Fruit fly (Drosophila melanogaster) whole organism, prepupa: Measurements from ENCODE around the gene kibra.

Experiments
- Blimp-1 ChIP-seq: fragments of 200-800 bp; sonication (Bioruptor generic); optimal IDR thresholded peaks from 3 replicates; lab custom pipeline; 2017; ENCODE audit warnings: missing biosample characterization, missing genetic modification characterization, mild to moderate bottlenecking, moderate library complexity, missing genetic modification reagents
- CG10631 ChIP-seq: fragments of 200-800 bp; sonication (Bioruptor generic); optimal IDR thresholded peaks from 2 replicates; lab custom pipeline; 2016; ENCODE audit warnings: missing biosample characterization, missing genetic modification characterization
- CG10669 ChIP-seq: fragments of 200-800 bp; sonication (Bioruptor generic); optimal IDR thresholded peaks from 3 replicates; lab custom pipeline; 2018; ENCODE audit warnings: missing biosample characterization, mild to moderate bottlenecking, missing genetic modification characterization, moderate library complexity
- CG11294 ChIP-seq: fragments of 200-800 bp; sonication (Bioruptor generic); IDR thresholded peaks from 2 replicates; pipeline ENCODE4 v1.3.6; 2022; ENCODE audit warnings: missing biosample characterization, missing genetic modification characterization
- CG11762 ChIP-seq: fragments of 200-800 bp; sonication (Bioruptor generic); optimal IDR thresholded peaks from 3 replicates; lab custom pipeline; 2016; ENCODE audit warnings: missing biosample characterization, missing genetic modification characterization; ENCODE audit not compliant: insufficient read depth
- CG11902 ChIP-seq: fragments of 200-800 bp; sonication (Bioruptor generic); optimal IDR thresholded peaks from 3 replicates; lab custom pipeline; 2016; ENCODE audit warnings: missing biosample characterization, missing genetic modification characterization
- CG1621 ChIP-seq: fragments of 200-800 bp; sonication (Bioruptor generic); optimal IDR thresholded peaks from 3 replicates; lab custom pipeline; 2018; ENCODE audit warnings: missing biosample characterization, mild to moderate bottlenecking, missing genetic modification characterization
- CG16779 ChIP-seq: fragments of 200-800 bp; sonication (Bioruptor generic); optimal IDR thresholded peaks from 3 replicates; lab custom pipeline; 2017; ENCODE audit warnings: missing biosample characterization, mild to moderate bottlenecking, missing genetic modification characterization
- CG3032 ChIP-seq: fragments of 200-800 bp; optimal IDR thresholded peaks from 2 replicates; lab custom pipeline; 2019; ENCODE audit warnings: missing biosample characterization, mild to moderate bottlenecking, missing genetic modification characterization, moderate library complexity
- CG31627 ChIP-seq: fragments of 200-800 bp; sonication (Bioruptor generic); optimal IDR thresholded peaks from 3 replicates; lab custom pipeline; 2016; ENCODE audit warnings: missing biosample characterization, missing genetic modification characterization
- CG32006 ChIP-seq: fragments of 200-800 bp; sonication (Bioruptor generic); optimal IDR thresholded peaks from 3 replicates; lab custom pipeline; 2017; ENCODE audit warnings: missing biosample characterization, mild to moderate bottlenecking, missing genetic modification characterization
- CG34406 ChIP-seq: fragments of 200-800 bp; sonication (Bioruptor generic); optimal IDR thresholded peaks from 3 replicates; lab custom pipeline; 2016; ENCODE audit warnings: missing biosample characterization, missing genetic modification characterization
- CG3919 ChIP-seq: fragments of 200-800 bp; sonication (Bioruptor generic); optimal IDR thresholded peaks from 3 replicates; lab custom pipeline; 2016; ENCODE audit warnings: missing biosample characterization, missing genetic modification characterization
- CG4318 ChIP-seq: fragments of 200-800 bp; sonication (Bioruptor generic); optimal IDR thresholded peaks from 3 replicates; lab custom pipeline; 2017; ENCODE audit warnings: missing biosample characterization, mild to moderate bottlenecking, missing genetic modification characterization
- CG6163 ChIP-seq: fragments of 200-800 bp; sonication (Bioruptor generic); IDR thresholded peaks from 3 replicates; pipeline ENCODE4 v1.3.6; 2022; ENCODE audit warnings: missing biosample characterization, missing genetic modification characterization
- CG6276 ChIP-seq: fragments of 200-800 bp; sonication (Bioruptor generic); optimal IDR thresholded peaks from 2 replicates; lab custom pipeline; 2017; ENCODE audit warnings: missing biosample characterization, mild to moderate bottlenecking, missing genetic modification characterization
- CG6792 ChIP-seq: fragments of 200-800 bp; sonication (Bioruptor generic); optimal IDR thresholded peaks from 3 replicates; lab custom pipeline; 2016; ENCODE audit warnings: missing biosample characterization, missing genetic modification characterization
- CG6808 ChIP-seq: fragments of 200-800 bp; sonication (Bioruptor generic); optimal IDR thresholded peaks from 3 replicates; lab custom pipeline; 2017; ENCODE audit warnings: missing biosample characterization, missing genetic modification characterization, mild to moderate bottlenecking, moderate library complexity, missing genetic modification reagents
- CG7368 ChIP-seq: fragments of 200-800 bp; sonication (Bioruptor generic); optimal IDR thresholded peaks from 3 replicates; lab custom pipeline; 2016; ENCODE audit warnings: missing biosample characterization, missing genetic modification characterization
- CG8319 ChIP-seq: fragments of 200-800 bp; sonication (Bioruptor generic); optimal IDR thresholded peaks from 3 replicates; lab custom pipeline; 2016; ENCODE audit warnings: missing biosample characterization, missing genetic modification characterization
- CG8632 ChIP-seq: fragments of 200-800 bp; sonication (Bioruptor generic); optimal IDR thresholded peaks from 3 replicates; lab custom pipeline; 2016; ENCODE audit warnings: missing biosample characterization, missing genetic modification characterization
- CG9139 ChIP-seq: fragments of 200-800 bp; sonication (Bioruptor generic); optimal IDR thresholded peaks from 3 replicates; lab custom pipeline; 2017; ENCODE audit warnings: missing biosample characterization, mild to moderate bottlenecking, missing genetic modification characterization
- Eip75B ChIP-seq: fragments of 200-800 bp; sonication (Bioruptor generic); optimal IDR thresholded peaks from 3 replicates; lab custom pipeline; 2016; ENCODE audit warnings: missing biosample characterization, missing genetic modification characterization
- Eip78C ChIP-seq: fragments of 200-800 bp; sonication (Bioruptor generic); peaks from one replicate; lab custom pipeline; 2016; ENCODE audit warnings: missing biosample characterization, missing genetic modification characterization
- Ets21C ChIP-seq: fragments of 200-800 bp; sonication (Bioruptor generic); optimal IDR thresholded peaks from 3 replicates; lab custom pipeline; 2016; ENCODE audit warnings: missing biosample characterization, missing genetic modification characterization
- Ets96B ChIP-seq: fragments of 200-800 bp; optimal IDR thresholded peaks from 2 replicates; lab custom pipeline; 2019; ENCODE audit warnings: missing biosample characterization, mild to moderate bottlenecking, missing genetic modification characterization, moderate library complexity
- Hr39 ChIP-seq: fragments of 200-800 bp; sonication (Bioruptor generic); optimal IDR thresholded peaks from 2 replicates; lab custom pipeline; 2016; ENCODE audit warnings: missing biosample characterization, missing genetic modification characterization
- Lpt ChIP-seq: fragments of 200-800 bp; sonication (Bioruptor generic); optimal IDR thresholded peaks from 3 replicates; lab custom pipeline; 2016; ENCODE audit warnings: missing biosample characterization, missing genetic modification characterization
- Met ChIP-seq: fragments of 200-800 bp; sonication (Bioruptor generic); optimal IDR thresholded peaks from 3 replicates; lab custom pipeline; 2016; ENCODE audit warnings: missing biosample characterization, missing genetic modification characterization
- OdsH ChIP-seq: fragments of 200-800 bp; sonication (Bioruptor generic); optimal IDR thresholded peaks from 3 replicates; lab custom pipeline; 2016; ENCODE audit warnings: missing biosample characterization, missing genetic modification characterization
- Smox ChIP-seq: fragments of 200-800 bp; sonication (Bioruptor generic); optimal IDR thresholded peaks from 3 replicates; lab custom pipeline; 2016; ENCODE audit warnings: missing biosample characterization, missing genetic modification characterization
- Sox14 ChIP-seq: fragments of 200-800 bp; sonication (Bioruptor generic); optimal IDR thresholded peaks from 3 replicates; lab custom pipeline; 2016; ENCODE audit warnings: missing biosample characterization, missing genetic modification characterization
- Sox15 ChIP-seq: fragments of 200-800 bp; sonication (Bioruptor generic); optimal IDR thresholded peaks from 3 replicates; lab custom pipeline; 2016; ENCODE audit warnings: missing biosample characterization, missing genetic modification characterization
- acj6 ChIP-seq: fragments of 200-800 bp; sonication (Bioruptor generic); optimal IDR thresholded peaks from 3 replicates; lab custom pipeline; 2016; ENCODE audit warnings: missing biosample characterization, missing genetic modification characterization
- cyc ChIP-seq: fragments of 200-800 bp; sonication (Bioruptor generic); optimal IDR thresholded peaks from 3 replicates; lab custom pipeline; 2016; ENCODE audit warnings: missing biosample characterization, missing genetic modification characterization
- dsx ChIP-seq: fragments of 200-800 bp; optimal IDR thresholded peaks from 3 replicates; lab custom pipeline; 2019; ENCODE audit warnings: missing biosample characterization, mild to moderate bottlenecking, missing genetic modification characterization, moderate library complexity; ENCODE audit not compliant: poor library complexity, severe bottlenecking
- esn ChIP-seq: fragments of 200-800 bp; sonication (Bioruptor generic); optimal IDR thresholded peaks from 2 replicates; lab custom pipeline; 2016; ENCODE audit warnings: missing biosample characterization, mild to moderate bottlenecking, missing genetic modification characterization, moderate library complexity
- fd85E ChIP-seq: fragments of 200-800 bp; sonication (Bioruptor generic); optimal IDR thresholded peaks from 3 replicates; lab custom pipeline; 2016; ENCODE audit warnings: missing biosample characterization, missing genetic modification characterization
- fkh ChIP-seq: fragments of 200-800 bp; sonication (Bioruptor generic); optimal IDR thresholded peaks from 3 replicates; lab custom pipeline; 2017; ENCODE audit warnings: missing biosample characterization, mild to moderate bottlenecking, missing genetic modification characterization, moderate library complexity
- lz ChIP-seq: fragments of 200-800 bp; sonication (Bioruptor generic); optimal IDR thresholded peaks from 3 replicates; lab custom pipeline; 2016; ENCODE audit warnings: missing biosample characterization, missing genetic modification characterization
- net ChIP-seq: fragments of 200-800 bp; sonication (Bioruptor generic); optimal IDR thresholded peaks from 3 replicates; lab custom pipeline; 2016; ENCODE audit warnings: missing biosample characterization, missing genetic modification characterization
- pdm3 ChIP-seq: fragments of 200-800 bp; sonication (Bioruptor generic); optimal IDR thresholded peaks from 3 replicates; lab custom pipeline; 2016; ENCODE audit warnings: missing biosample characterization, missing genetic modification characterization
- salr ChIP-seq, 2 experiments: fragments of 200-800 bp; sonication (Bioruptor generic); optimal IDR thresholded peaks; 3 replicates each; lab custom pipeline; 2016 to 2018; ENCODE audit warnings: missing biosample characterization in 2 of 2, missing genetic modification characterization in 2 of 2, mild to moderate bottlenecking in 1 of 2
- ss ChIP-seq, 2 experiments: fragments of 200-800 bp; sonication (Bioruptor generic); optimal IDR thresholded peaks; 2 replicates in 1 of 2; 3 replicates in 1 of 2; lab custom pipeline; 2017 to 2018; ENCODE audit warnings: mild to moderate bottlenecking in 2 of 2, missing biosample characterization in 2 of 2, missing genetic modification characterization in 2 of 2, moderate library complexity in 1 of 2
- svp ChIP-seq: fragments of 200-800 bp; sonication (Bioruptor generic); peaks from one replicate; lab custom pipeline; 2016; ENCODE audit warnings: missing biosample characterization, missing genetic modification characterization
- topi ChIP-seq: fragments of 200-800 bp; sonication (Bioruptor generic); optimal IDR thresholded peaks from 3 replicates; lab custom pipeline; 2016; ENCODE audit warnings: missing biosample characterization, missing genetic modification characterization
- vri ChIP-seq: fragments of 200-800 bp; sonication (Bioruptor generic); optimal IDR thresholded peaks from 3 replicates; lab custom pipeline; 2016; ENCODE audit warnings: missing biosample characterization, mild to moderate bottlenecking, missing genetic modification characterization

Gene kibra

dm6 chr3R:14703302-14704192 lies 20.5 kb downstream of the kibra start:
- TF ChIP-seq fkh (GFP tag; lab: Kevin White, UChicago) (peak; percentile 23), vri (GFP tag; lab: Kevin White, UChicago) (peak; percentile 49), svp (GFP tag; lab: Kevin White, UChicago) (peak; percentile 66), Eip78C (GFP tag; lab: Kevin White, UChicago) (peak; percentile 54), fd85E (GFP tag; lab: Kevin White, UChicago) (no peak)

dm6 chr3R:14696949-14697513 lies 27.0 kb downstream of the kibra start, which contains the start of gene Meltrin:
Gene Meltrin (minus strand): TSS chr3R:14697292.
- TF ChIP-seq CG10669 (GFP tag; lab: Kevin White, UChicago), result no peak
- TF ChIP-seq Sox14, result peak; percentile 67
- peak; percentile 18 for TF ChIP-seq Hr39 (GFP tag; lab: Kevin White, UChicago)
- peak; percentile 17 for TF ChIP-seq Lpt (GFP tag; lab: Kevin White, UChicago)
- TF ChIP-seq CG9139 (GFP tag; lab: Kevin White, UChicago), result no peak
- TF ChIP-seq Ets21C (GFP tag; lab: Kevin White, UChicago), result peak; percentile 25
- no peak for TF ChIP-seq net (GFP tag; lab: Kevin White, UChicago)
- no peak for TF ChIP-seq CG11902 (GFP tag; lab: Kevin White, UChicago)
- TF ChIP-seq CG6808, result peak; percentile 42
- no peak for TF ChIP-seq CG34406 (GFP tag; lab: Kevin White, UChicago)
- TF ChIP-seq Eip75B (GFP tag; lab: Kevin White, UChicago), result peak; percentile 18
- TF ChIP-seq Met (GFP tag; lab: Kevin White, UChicago), result peak; percentile 12
- TF ChIP-seq Smox (GFP tag; lab: Kevin White, UChicago), result peak; percentile 23
- peak; percentile 36 for TF ChIP-seq CG3032 (tag; lab: Kevin White, UChicago)
- TF ChIP-seq topi (GFP tag; lab: Kevin White, UChicago), result peak; percentile 35
- TF ChIP-seq CG11294 (GFP tag; lab: Robert Waterston, UW), result no peak
- TF ChIP-seq pdm3 (GFP tag; lab: Kevin White, UChicago), result no peak
- peak; percentile 74 for TF ChIP-seq fkh (GFP tag; lab: Kevin White, UChicago)
- peak; percentile 11 for TF ChIP-seq dsx (GFP tag; lab: Kevin White, UChicago)
- TF ChIP-seq acj6 (GFP tag; lab: Kevin White, UChicago), result no peak
- peak; percentile 87 for TF ChIP-seq Eip78C (GFP tag; lab: Kevin White, UChicago)
- peak; percentile 34 for TF ChIP-seq CG1621 (tag; lab: Kevin White, UChicago)
- no peak for TF ChIP-seq Blimp-1 (GFP tag; lab: Kevin White, UChicago)
- TF ChIP-seq CG31627 (GFP tag; lab: Kevin White, UChicago), result no peak
- TF ChIP-seq CG11762, result no peak
- TF ChIP-seq CG6163, result no peak
- peak; percentile 75 for TF ChIP-seq vri (GFP tag; lab: Kevin White, UChicago)
- peak; percentile 41 to 67 for TF ChIP-seq ss (GFP tag; optimal IDR thresholded peaks at IDR 0.05; lab: Kevin White, UChicago)
- no peak for TF ChIP-seq CG10631 (GFP tag; lab: Kevin White, UChicago)
- no peak for TF ChIP-seq CG8632 (GFP tag; lab: Kevin White, UChicago)
- no peak for TF ChIP-seq Ets96B (tag; lab: Kevin White, UChicago)
- peak; percentile 34 for TF ChIP-seq CG16779 (tag; lab: Kevin White, UChicago)
- no peak for TF ChIP-seq CG4318 (GFP tag; lab: Kevin White, UChicago)
- TF ChIP-seq CG6792 (GFP tag; lab: Kevin White, UChicago), result no peak
- TF ChIP-seq CG32006 (GFP tag; lab: Kevin White, UChicago), result no peak
- no peak for TF ChIP-seq OdsH
- peak; percentile 18 for TF ChIP-seq CG6276 (GFP tag; lab: Kevin White, UChicago)
- no peak for TF ChIP-seq Sox15
- peak; percentile 62 for TF ChIP-seq CG3919 (GFP tag; lab: Kevin White, UChicago)
- TF ChIP-seq CG8319 (GFP tag; lab: Kevin White, UChicago), result no peak
- TF ChIP-seq CG7368 (GFP tag; lab: Kevin White, UChicago), result peak; percentile 9
- TF ChIP-seq salr (GFP tag; optimal IDR thresholded peaks at IDR 0.05; lab: Kevin White, UChicago), result no peak
- peak; percentile 13 for TF ChIP-seq cyc (GFP tag; lab: Kevin White, UChicago)
- peak; percentile 39 for TF ChIP-seq lz (GFP tag; lab: Kevin White, UChicago)
- peak; percentile 57 for TF ChIP-seq esn (GFP tag; lab: Kevin White, UChicago)
